Worm (Caenorhabditis elegans) whole organism, midembryonic: ENCODE results near the gene B0303.16.

Source experiments
- cog-1 ChIP-seq: sonication (generic microtip); optimal IDR thresholded peaks from 2 replicates; lab custom pipeline; 2016; ENCODE audit warnings: missing genetic modification characterization, missing compliant biosample characterization
- med-1 ChIP-seq: sonication (generic microtip); optimal IDR thresholded peaks from 2 replicates; lab custom pipeline; 2017; ENCODE audit warnings: missing genetic modification characterization, mild to moderate bottlenecking, missing compliant biosample characterization, antibody characterized with exemption, missing genetic modification reagents; ENCODE audit not compliant: insufficient read depth
- tab-1 ChIP-seq: fragments of 200-800 bp; sonication (Bioruptor generic); IDR thresholded peaks from 2 replicates; pipeline ENCODE4 v1.3.6; 2022; ENCODE audit warnings: missing genetic modification characterization, missing compliant biosample characterization
- ztf-23 ChIP-seq: fragments of 200-800 bp; sonication (Bioruptor generic); IDR thresholded peaks from 2 replicates; pipeline ENCODE4 v1.3.6; 2022; ENCODE audit warnings: missing genetic modification reagents, missing genetic modification characterization, missing compliant biosample characterization
- ztf-29 ChIP-seq: fragments of 200-800 bp; sonication (Bioruptor generic); IDR thresholded peaks from 2 replicates; pipeline ENCODE4 v1.3.6; 2022; ENCODE audit warnings: missing genetic modification reagents, missing genetic modification characterization, missing compliant biosample characterization

DNA sequence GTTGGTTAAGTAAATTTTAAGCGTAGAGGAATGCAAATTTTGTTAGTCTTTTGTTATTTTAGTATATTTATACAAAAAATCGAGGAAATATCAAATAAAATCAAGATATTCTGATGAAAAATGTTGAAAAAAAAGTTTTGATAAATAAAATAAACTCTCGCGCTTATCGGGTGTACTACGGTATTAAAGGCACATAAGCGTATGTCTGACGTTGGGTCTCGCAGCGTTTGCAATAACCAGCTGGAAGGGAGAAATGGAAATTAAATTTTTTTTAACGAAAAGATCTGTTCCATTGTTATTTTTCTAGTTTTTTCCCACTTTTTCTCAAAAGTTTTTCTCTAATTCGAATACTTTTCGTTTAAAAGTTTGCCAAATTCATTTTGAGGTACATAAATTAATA lies 15.7 kb upstream of the B0303.16 start:
- no peak for TF ChIP-seq ztf-29 (GFP tag; lab: Robert Waterston, UW)
- TF ChIP-seq ztf-23 (GFP tag; lab: Robert Waterston, UW), result no peak
- no peak for TF ChIP-seq med-1 (GFP tag; lab: Kevin White, UChicago)
- no peak for TF ChIP-seq cog-1 (tag; lab: Kevin White, UChicago)
- no peak for TF ChIP-seq tab-1 (GFP tag; lab: Robert Waterston, UW)
